Worm (Caenorhabditis elegans) whole organism, mixed stage, embryonic: ENCODE measurements around the gene vps-45.

Experiments used
- bed-3 ChIP-seq: fragments of 200-800 bp; sonication (Bioruptor generic); optimal IDR thresholded peaks from 3 replicates; lab custom pipeline; 2018; ENCODE audit warnings: mild to moderate bottlenecking, missing genetic modification characterization, moderate library complexity, missing compliant biosample characterization
- blmp-1 ChIP-seq: fragments of 150-350 bp; optimal IDR thresholded peaks from 2 replicates; lab custom pipeline; 2014; ENCODE audit warnings: missing biosample characterization, missing genetic modification characterization
- ceh-39 ChIP-seq: fragments of 150-350 bp; optimal IDR thresholded peaks from 2 replicates; lab custom pipeline; 2014; ENCODE audit warnings: missing biosample characterization, missing genetic modification characterization
- ceh-43 ChIP-seq: fragments of 200-800 bp; sonication (Bioruptor generic); optimal IDR thresholded peaks from 2 replicates; lab custom pipeline; 2018; ENCODE audit warnings: mild to moderate bottlenecking, missing genetic modification characterization, moderate library complexity, missing compliant biosample characterization
- ceh-83 ChIP-seq: fragments of 200-800 bp; sonication (Bioruptor generic); optimal IDR thresholded peaks from 2 replicates; lab custom pipeline; 2018; ENCODE audit warnings: mild to moderate bottlenecking, missing genetic modification characterization, missing compliant biosample characterization
- ces-1 ChIP-seq: fragments of 150-350 bp; optimal IDR thresholded peaks from 2 replicates; lab custom pipeline; 2014; ENCODE audit warnings: missing biosample characterization, missing genetic modification reagents, missing genetic modification characterization
- cnd-1 ChIP-seq: fragments of 200-800 bp; sonication (Bioruptor generic); optimal IDR thresholded peaks from 2 replicates; lab custom pipeline; 2018; ENCODE audit warnings: mild to moderate bottlenecking, missing genetic modification characterization, missing compliant biosample characterization
- drap-1 ChIP-seq: fragments of 200-800 bp; sonication (Bioruptor generic); optimal IDR thresholded peaks from 3 replicates; lab custom pipeline; 2018; ENCODE audit warnings: mild to moderate bottlenecking, missing genetic modification characterization, missing compliant biosample characterization
- elt-1 ChIP-seq: sonication (generic microtip); optimal IDR thresholded peaks from 2 replicates; lab custom pipeline; 2017; ENCODE audit warnings: missing genetic modification characterization, mild to moderate bottlenecking, missing compliant biosample characterization, antibody characterized with exemption, moderate library complexity, borderline replicate concordance; ENCODE audit not compliant: insufficient read depth
- elt-3 ChIP-seq: fragments of 150-350 bp; optimal IDR thresholded peaks from 2 replicates; lab custom pipeline; 2014; ENCODE audit warnings: missing biosample characterization, missing genetic modification characterization
- flh-1 ChIP-seq: fragments of 200-800 bp; sonication (Bioruptor generic); optimal IDR thresholded peaks from 2 replicates; lab custom pipeline; 2018; ENCODE audit warnings: mild to moderate bottlenecking, missing genetic modification characterization, moderate library complexity, missing compliant biosample characterization
- ham-2 ChIP-seq: fragments of 200-800 bp; sonication (Bioruptor generic); optimal IDR thresholded peaks from 2 replicates; lab custom pipeline; 2018; ENCODE audit warnings: mild to moderate bottlenecking, missing genetic modification characterization, missing compliant biosample characterization
- hlh-1 ChIP-seq: fragments of 150-350 bp; optimal IDR thresholded peaks from 2 replicates; lab custom pipeline; 2014; ENCODE audit warnings: missing biosample characterization, missing genetic modification reagents, missing genetic modification characterization
- lin-13 ChIP-seq: fragments of 150-350 bp; optimal IDR thresholded peaks from 2 replicates; lab custom pipeline; 2014; ENCODE audit warnings: missing biosample characterization, missing genetic modification characterization
- lin-32 ChIP-seq: fragments of 200-800 bp; sonication (Bioruptor generic); optimal IDR thresholded peaks from 2 replicates; lab custom pipeline; 2018; ENCODE audit warnings: mild to moderate bottlenecking, missing genetic modification characterization, missing compliant biosample characterization
- lsy-2 ChIP-seq: fragments of 150-350 bp; optimal IDR thresholded peaks from 2 replicates; lab custom pipeline; 2014; ENCODE audit warnings: missing biosample characterization, missing genetic modification characterization
- mab-5 ChIP-seq: fragments of 150-350 bp; optimal IDR thresholded peaks from 2 replicates; lab custom pipeline; 2014; ENCODE audit warnings: missing biosample characterization, missing genetic modification characterization
- mls-2 ChIP-seq: sonication (generic microtip); optimal IDR thresholded peaks from 2 replicates; lab custom pipeline; 2016; ENCODE audit warnings: mild to moderate bottlenecking, missing genetic modification characterization, moderate library complexity, missing compliant biosample characterization
- nhr-12 ChIP-seq: fragments of 150-350 bp; optimal IDR thresholded peaks from 2 replicates; lab custom pipeline; 2014; ENCODE audit warnings: missing biosample characterization, missing genetic modification characterization
- nhr-2 ChIP-seq: fragments of 150-350 bp; optimal IDR thresholded peaks from 2 replicates; lab custom pipeline; 2014; ENCODE audit warnings: missing biosample characterization, missing genetic modification characterization
- nhr-237 ChIP-seq: fragments of 150-350 bp; optimal IDR thresholded peaks from 2 replicates; lab custom pipeline; 2014; ENCODE audit warnings: missing biosample characterization, missing genetic modification characterization
- nhr-28 ChIP-seq: fragments of 150-350 bp; optimal IDR thresholded peaks from 2 replicates; lab custom pipeline; 2014; ENCODE audit warnings: missing biosample characterization, missing genetic modification characterization
- nhr-76 ChIP-seq: sonication (generic microtip); optimal IDR thresholded peaks from 2 replicates; lab custom pipeline; 2017; ENCODE audit warnings: missing biosample characterization, missing genetic modification characterization
- pha-4 ChIP-seq: fragments of 150-350 bp; optimal IDR thresholded peaks from 2 replicates; lab custom pipeline; 2018; ENCODE audit warnings: missing biosample characterization, missing genetic modification reagents, missing genetic modification characterization
- sem-2 ChIP-seq: fragments of 200-800 bp; sonication (Bioruptor generic); optimal IDR thresholded peaks from 2 replicates; lab custom pipeline; 2018; ENCODE audit warnings: mild to moderate bottlenecking, missing genetic modification characterization, missing compliant biosample characterization
- snpc-4 ChIP-seq: fragments of 150-350 bp; optimal IDR thresholded peaks from 2 replicates; lab custom pipeline; 2014; ENCODE audit warnings: missing biosample characterization, missing genetic modification characterization
- sptf-1 ChIP-seq: sonication (generic microtip); optimal IDR thresholded peaks from 2 replicates; lab custom pipeline; 2017; ENCODE audit warnings: mild to moderate bottlenecking, missing genetic modification characterization, moderate library complexity, missing compliant biosample characterization
- tbx-8 ChIP-seq: fragments of 200-800 bp; sonication (Bioruptor generic); optimal IDR thresholded peaks from 2 replicates; lab custom pipeline; 2018; ENCODE audit warnings: mild to moderate bottlenecking, missing genetic modification characterization, moderate library complexity, missing compliant biosample characterization
- unc-120 ChIP-seq: sonication (generic microtip); optimal IDR thresholded peaks from 2 replicates; lab custom pipeline; 2017; ENCODE audit warnings: missing genetic modification characterization, missing compliant biosample characterization; ENCODE audit not compliant: poor library complexity, severe bottlenecking
- unc-39 ChIP-seq: fragments of 150-350 bp; optimal IDR thresholded peaks from 2 replicates; lab custom pipeline; 2014; ENCODE audit warnings: missing biosample characterization, missing genetic modification characterization
- unc-62 ChIP-seq: fragments of 150-350 bp; optimal IDR thresholded peaks from 2 replicates; lab custom pipeline; 2014; ENCODE audit warnings: missing biosample characterization, missing genetic modification reagents, missing genetic modification characterization
- zip-8 ChIP-seq: fragments of 150-350 bp; optimal IDR thresholded peaks from 2 replicates; lab custom pipeline; 2014; ENCODE audit warnings: missing biosample characterization, missing genetic modification characterization

The vps-45 gene

ce11 chrX:975236-975535 lies 538 bp upstream of the vps-45 start:
- TF ChIP-seq bed-3 (no peak), hlh-1 (tag; lab: Kevin White, UChicago) (no peak), flh-1 (no peak), unc-62 (GFP tag; lab: Kevin White, UChicago) (no peak), nhr-237 (tag; lab: Kevin White, UChicago) (no peak), nhr-12 (tag; lab: Kevin White, UChicago) (no peak), sptf-1 (tag; lab: Kevin White, UChicago) (no peak), unc-120 (tag; lab: Kevin White, UChicago) (no peak), nhr-28 (no peak), elt-1 (tag; lab: Kevin White, UChicago) (no peak), ham-2 (no peak), zip-8 (tag; lab: Kevin White, UChicago) (no peak), ceh-39 (tag; lab: Kevin White, UChicago) (no peak), cnd-1 (tag; lab: Kevin White, UChicago) (no peak), tbx-8 (GFP tag; lab: Kevin White, UChicago) (no peak), snpc-4 (tag; lab: Kevin White, UChicago) (no peak), unc-39 (no peak), nhr-2 (tag; lab: Kevin White, UChicago) (no peak), lsy-2 (tag; lab: Kevin White, UChicago) (no peak)

ce11 chrX:970072-970471 lies 4.6 kb downstream of the vps-45 start, which contains the start of gene C44C1.6:
TSS of gene C44C1.6 (minus strand) at chrX:970270.
- TF ChIP-seq snpc-4 (tag; lab: Kevin White, UChicago) = no peak
- no peak for TF ChIP-seq nhr-237 (tag; lab: Kevin White, UChicago)
- no peak for TF ChIP-seq elt-3 (tag; lab: Kevin White, UChicago)
- no peak for TF ChIP-seq unc-39
- no peak for TF ChIP-seq lin-32 (GFP tag; lab: Kevin White, UChicago)
- no peak for TF ChIP-seq drap-1 (GFP tag; lab: Kevin White, UChicago)
- no peak for TF ChIP-seq tbx-8 (GFP tag; lab: Kevin White, UChicago)
- no peak for TF ChIP-seq unc-120 (tag; lab: Kevin White, UChicago)
- TF ChIP-seq mab-5 (tag; lab: Kevin White, UChicago) = no peak
- TF ChIP-seq mls-2 = no peak
- TF ChIP-seq lsy-2 (tag; lab: Kevin White, UChicago) = no peak
- TF ChIP-seq nhr-28 = no peak
- TF ChIP-seq ces-1 (GFP tag; lab: Kevin White, UChicago) = no peak
- TF ChIP-seq blmp-1 (tag; lab: Kevin White, UChicago) = no peak
- TF ChIP-seq flh-1 = no peak
- no peak for TF ChIP-seq unc-62 (GFP tag; lab: Kevin White, UChicago)
- TF ChIP-seq ceh-43 = no peak
- no peak for TF ChIP-seq lin-13 (tag; lab: Kevin White, UChicago)
- no peak for TF ChIP-seq ceh-39 (tag; lab: Kevin White, UChicago)
- no peak for TF ChIP-seq ceh-83 (GFP tag; lab: Kevin White, UChicago)
- TF ChIP-seq, all 35 proteins: peak for 0

- TF ChIP-seq mls-2 = no peak
- no peak for TF ChIP-seq ham-2
- no peak for TF ChIP-seq lsy-2 (tag; lab: Kevin White, UChicago)
- no peak for TF ChIP-seq zip-8 (tag; lab: Kevin White, UChicago)
- no peak for TF ChIP-seq elt-3 (tag; lab: Kevin White, UChicago)
- TF ChIP-seq ceh-83 (GFP tag; lab: Kevin White, UChicago) = no peak
- TF ChIP-seq lin-32 (GFP tag; lab: Kevin White, UChicago) = no peak
- TF ChIP-seq sptf-1 (tag; lab: Kevin White, UChicago) = no peak
- TF ChIP-seq elt-1 (tag; lab: Kevin White, UChicago) = no peak
- TF ChIP-seq drap-1 (GFP tag; lab: Kevin White, UChicago) = no peak
- no peak for TF ChIP-seq unc-120 (tag; lab: Kevin White, UChicago)
- TF ChIP-seq unc-62 (GFP tag; lab: Kevin White, UChicago) = no peak
- TF ChIP-seq pha-4 (tag; lab: Kevin White, UChicago) = no peak
- TF ChIP-seq snpc-4 (tag; lab: Kevin White, UChicago) = no peak
- no peak for TF ChIP-seq sem-2 (GFP tag; lab: Kevin White, UChicago)
- TF ChIP-seq ceh-39 (tag; lab: Kevin White, UChicago) = no peak
- TF ChIP-seq nhr-12 (tag; lab: Kevin White, UChicago) = no peak
Observed at ce11 chrX:963171-963570, 11.5 kb downstream of the vps-45 start, which contains the start of gene ncs-1. TSS of gene ncs-1 (minus strand) at chrX:963271.

DNA sequence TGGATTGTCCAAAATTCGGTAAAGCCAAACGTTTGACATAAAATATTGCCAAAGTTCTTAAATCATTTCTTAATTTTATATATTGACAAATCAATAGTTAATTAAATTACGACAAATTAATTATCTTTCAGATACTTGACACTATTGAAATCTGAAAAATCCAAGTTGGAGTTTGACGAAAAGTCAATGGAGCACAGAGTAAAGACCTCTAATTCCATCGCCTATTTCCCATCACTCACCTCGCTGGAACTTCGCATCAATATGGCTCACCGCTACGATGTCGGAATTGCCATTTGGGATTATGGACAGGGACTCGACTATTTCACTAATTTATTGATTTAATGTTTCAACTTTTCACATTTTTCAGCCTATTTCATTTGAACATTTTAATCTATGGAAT lies 14.5 kb downstream of the vps-45 start:
- TF ChIP-seq bed-3 = no peak
- TF ChIP-seq lsy-2 (tag; lab: Kevin White, UChicago) = no peak
- TF ChIP-seq nhr-76 = no peak
- TF ChIP-seq pha-4 (tag; lab: Kevin White, UChicago) = no peak
- TF ChIP-seq unc-39 = no peak
- no peak for TF ChIP-seq elt-1 (tag; lab: Kevin White, UChicago)
- no peak for TF ChIP-seq zip-8 (tag; lab: Kevin White, UChicago)
- no peak for TF ChIP-seq nhr-12 (tag; lab: Kevin White, UChicago)
